Worm (Caenorhabditis elegans) whole organism, mixed stage, embryonic: ENCODE measurements around the gene C01B10.7.

ENCODE experiments used
- bed-3 ChIP-seq: fragments of 200-800 bp; sonication (Bioruptor generic); optimal IDR thresholded peaks from 3 replicates; lab custom pipeline; 2018; ENCODE audit warnings: mild to moderate bottlenecking, missing genetic modification characterization, moderate library complexity, missing compliant biosample characterization
- ces-1 ChIP-seq: fragments of 150-350 bp; optimal IDR thresholded peaks from 2 replicates; lab custom pipeline; 2014; ENCODE audit warnings: missing biosample characterization, missing genetic modification reagents, missing genetic modification characterization
- elt-3 ChIP-seq: fragments of 150-350 bp; optimal IDR thresholded peaks from 2 replicates; lab custom pipeline; 2014; ENCODE audit warnings: missing biosample characterization, missing genetic modification characterization
- flh-1 ChIP-seq: fragments of 200-800 bp; sonication (Bioruptor generic); optimal IDR thresholded peaks from 2 replicates; lab custom pipeline; 2018; ENCODE audit warnings: mild to moderate bottlenecking, missing genetic modification characterization, moderate library complexity, missing compliant biosample characterization
- lsy-2 ChIP-seq: fragments of 150-350 bp; optimal IDR thresholded peaks from 2 replicates; lab custom pipeline; 2014; ENCODE audit warnings: missing biosample characterization, missing genetic modification characterization
- mep-1 ChIP-seq: fragments of 150-350 bp; optimal IDR thresholded peaks from 2 replicates; lab custom pipeline; 2017; ENCODE audit warnings: missing biosample characterization, missing genetic modification reagents, missing genetic modification characterization, inconsistent platforms
- nhr-12 ChIP-seq: fragments of 150-350 bp; optimal IDR thresholded peaks from 2 replicates; lab custom pipeline; 2014; ENCODE audit warnings: missing biosample characterization, missing genetic modification characterization
- nhr-28 ChIP-seq: fragments of 150-350 bp; optimal IDR thresholded peaks from 2 replicates; lab custom pipeline; 2014; ENCODE audit warnings: missing biosample characterization, missing genetic modification characterization
- nhr-76 ChIP-seq: sonication (generic microtip); optimal IDR thresholded peaks from 2 replicates; lab custom pipeline; 2017; ENCODE audit warnings: missing biosample characterization, missing genetic modification characterization
- sem-2 ChIP-seq: fragments of 200-800 bp; sonication (Bioruptor generic); optimal IDR thresholded peaks from 2 replicates; lab custom pipeline; 2018; ENCODE audit warnings: mild to moderate bottlenecking, missing genetic modification characterization, missing compliant biosample characterization
- unc-39 ChIP-seq: fragments of 150-350 bp; optimal IDR thresholded peaks from 2 replicates; lab custom pipeline; 2014; ENCODE audit warnings: missing biosample characterization, missing genetic modification characterization
- unc-62 ChIP-seq: fragments of 150-350 bp; optimal IDR thresholded peaks from 2 replicates; lab custom pipeline; 2014; ENCODE audit warnings: missing biosample characterization, missing genetic modification reagents, missing genetic modification characterization
- ztf-11 ChIP-seq: fragments of 150-350 bp; optimal IDR thresholded peaks from 2 replicates; lab custom pipeline; 2014; ENCODE audit warnings: missing biosample characterization, missing genetic modification characterization

ce11 chrIV:6618607-6619006, 19.7 kb upstream of the C01B10.7 start:
- TF ChIP-seq sem-2 (GFP tag; lab: Kevin White, UChicago) (no peak), ztf-11 (tag; lab: Kevin White, UChicago) (no peak), nhr-76 (tag; lab: Kevin White, UChicago) (no peak), nhr-28 (tag; lab: Kevin White, UChicago) (no peak), nhr-12 (tag; lab: Kevin White, UChicago) (no peak), flh-1 (GFP tag; lab: Kevin White, UChicago) (no peak), bed-3 (no peak), unc-62 (no peak), elt-3 (tag; lab: Kevin White, UChicago) (no peak), unc-39 (tag; lab: Kevin White, UChicago) (no peak), mep-1 (tag; lab: Kevin White, UChicago) (no peak), ces-1 (no peak), lsy-2 (tag; lab: Kevin White, UChicago) (no peak)
